Fruit fly (Drosophila melanogaster): Measurements from ENCODE around the gene ksh.

Gene ksh

dm6 chrX:19494830-19495610 is at the start of gene ksh, which contains the start of the genes CG14200 and Pfrx (continued):
- TF ChIP-seq Xrp1 (GFP tag; IDR thresholded peaks at IDR 0.05) (no peak; the same call in 1 of the 2 replicates), stc (GFP tag; IDR thresholded peaks at IDR 0.05) (no peak), NC2β (GFP tag; optimal IDR thresholded peaks at IDR 0.05) (no peak), CG14667 (GFP tag; IDR thresholded peaks at IDR 0.05) (no peak), Ets65A (GFP tag) (peak; percentile 30), CG9797 (GFP tag; optimal IDR thresholded peaks at IDR 0.05) (peak; percentile 11), CG12744 (GFP tag; optimal IDR thresholded peaks at IDR 0.05) (no peak), danr (GFP tag; IDR thresholded peaks at IDR 0.05) (no peak), tin (GFP tag; optimal IDR thresholded peaks at IDR 0.05) (no peak), bbx (GFP tag; IDR thresholded peaks at IDR 0.05; ENCODE audit: partially characterized antibody) (peak; percentile 97), CG4617 (GFP tag; optimal IDR thresholded peaks at IDR 0.05; ENCODE audit: borderline replicate concordance) (no peak), CG4424 (GFP tag; optimal IDR thresholded peaks at IDR 0.05) (no peak), grau (tag; optimal IDR thresholded peaks at IDR 0.05) (no peak), lilli (GFP tag; optimal IDR thresholded peaks at IDR 0.05) (peak; percentile 10), Usf (GFP tag; optimal IDR thresholded peaks at IDR 0.05) (no peak), dysf (GFP tag; IDR thresholded peaks at IDR 0.05) (peak; percentile 41; the same call in 1 of the 3 replicates), Awh (GFP tag; IDR thresholded peaks at IDR 0.05) (no peak), Fer1 (GFP tag; optimal IDR thresholded peaks at IDR 0.05) (no peak), insv (GFP tag; optimal IDR thresholded peaks at IDR 0.05) (peak in 1 of 2 experiments; percentile 14), CG12769 (tag; optimal IDR thresholded peaks at IDR 0.05) (no peak), gfzf (GFP tag; optimal IDR thresholded peaks at IDR 0.05) (peak; percentile 31), CG2199 (GFP tag; IDR thresholded peaks at IDR 0.05) (no peak), Ravus (GFP tag; IDR thresholded peaks at IDR 0.05) (no peak), CG10209 (GFP tag; optimal IDR thresholded peaks at IDR 0.05) (no peak), ems (GFP tag; optimal IDR thresholded peaks at IDR 0.05) (no peak), caup (GFP tag; optimal IDR thresholded peaks at IDR 0.05; ENCODE audit: severe bottlenecking) (no peak), nom (GFP tag; optimal IDR thresholded peaks at IDR 0.05) (no peak), org-1 (GFP tag; optimal IDR thresholded peaks at IDR 0.05) (no peak), CG2129 (GFP tag; IDR thresholded peaks at IDR 0.05; ENCODE audit: partially characterized antibody) (peak; percentile 59), mirr (GFP tag; optimal IDR thresholded peaks at IDR 0.05) (no peak), CG7357 (GFP tag; IDR thresholded peaks at IDR 0.05) (peak; percentile 96), Dfd (GFP tag; optimal IDR thresholded peaks at IDR 0.05) (no peak), mld (GFP tag; IDR thresholded peaks at IDR 0.05; ENCODE audit: partially characterized antibody) (peak; percentile 88), CG9215 (GFP tag; IDR thresholded peaks at IDR 0.05) (no peak), fru (optimal IDR thresholded peaks at IDR 0.05) (no peak), CG9727 (GFP tag; optimal IDR thresholded peaks at IDR 0.05) (no peak), salm (tag; optimal IDR thresholded peaks at IDR 0.05) (no peak), C15 (GFP tag; IDR thresholded peaks at IDR 0.05) (no peak), HLH3B (GFP tag; IDR thresholded peaks at IDR 0.05) (no peak), peb (GFP tag; IDR thresholded peaks at IDR 0.05) (no peak), Ssrp (tag; optimal IDR thresholded peaks at IDR 0.05) (no peak), chn (GFP tag; optimal IDR thresholded peaks at IDR 0.05) (no peak), Dp (GFP tag; optimal IDR thresholded peaks at IDR 0.05) (peak; percentile 48), Sox102F (GFP tag; optimal IDR thresholded peaks at IDR 0.05) (no peak), CG13287 (GFP tag; IDR thresholded peaks at IDR 0.05; ENCODE audit: partially characterized antibody) (peak; percentile 79), kay (GFP tag; optimal IDR thresholded peaks at IDR 0.05) (no peak), E2f1 (GFP tag; IDR thresholded peaks at IDR 0.05) (no peak), CG10462 (GFP tag; optimal IDR thresholded peaks at IDR 0.05) (no peak), tll (GFP tag; optimal IDR thresholded peaks at IDR 0.05) (no peak), CG1603 (tag; optimal IDR thresholded peaks at IDR 0.05) (peak; percentile 56)
